Worm (Caenorhabditis elegans): Measurements from ENCODE around the gene srv-25.

- TF ChIP-seq dao-5 (tag; optimal IDR thresholded peaks at IDR 0.05) (no peak), W03F9.2 (tag; optimal IDR thresholded peaks at IDR 0.05) (peak; percentile 95), him-1 (tag; optimal IDR thresholded peaks at IDR 0.05) (peak; percentile 81)
These were observed 33.2 kb upstream of the srv-25 start for ce11 chrIV:6336748-6337147.
